Fruit fly (Drosophila melanogaster) whole organism, embryonic: Measurements from ENCODE around the gene CG6356.

Experiments used
- Antp ChIP-seq: fragments of 200-800 bp; sonication (Bioruptor generic); optimal IDR thresholded peaks from 3 replicates; lab custom pipeline; 2016; ENCODE audit warnings: missing biosample characterization, missing genetic modification characterization
- BEAF-32 ChIP-seq: fragments of 200-800 bp; sonication (Bioruptor generic); optimal IDR thresholded peaks from 3 replicates; lab custom pipeline; 2017; ENCODE audit warnings: missing biosample characterization, missing genetic modification characterization, mild to moderate bottlenecking, moderate library complexity, missing genetic modification reagents
- CG10431 ChIP-seq: fragments of 200-800 bp; sonication (Bioruptor generic); optimal IDR thresholded peaks from 3 replicates; lab custom pipeline; 2018; ENCODE audit warnings: missing biosample characterization, mild to moderate bottlenecking, missing genetic modification characterization
- CG12299 ChIP-seq: fragments of 200-800 bp; sonication (Bioruptor generic); optimal IDR thresholded peaks from 2 replicates; lab custom pipeline; 2018; ENCODE audit warnings: missing biosample characterization, mild to moderate bottlenecking, missing genetic modification characterization
- CG13775 ChIP-seq: fragments of 200-800 bp; sonication (Bioruptor generic); optimal IDR thresholded peaks from 3 replicates; lab custom pipeline; 2017; ENCODE audit warnings: missing biosample characterization, mild to moderate bottlenecking, missing genetic modification characterization
- CG17186 ChIP-seq: fragments of 200-800 bp; sonication (Bioruptor generic); optimal IDR thresholded peaks from 3 replicates; lab custom pipeline; 2017; ENCODE audit warnings: missing biosample characterization, missing genetic modification reagents, missing genetic modification characterization
- CG17802 ChIP-seq: fragments of 200-800 bp; sonication (Bioruptor generic); optimal IDR thresholded peaks from 2 replicates; lab custom pipeline; 2018; ENCODE audit warnings: missing biosample characterization, mild to moderate bottlenecking, missing genetic modification characterization, moderate library complexity
- CG31365 ChIP-seq: fragments of 200-800 bp; sonication (Bioruptor generic); optimal IDR thresholded peaks from 2 replicates; lab custom pipeline; 2018; ENCODE audit warnings: missing biosample characterization, mild to moderate bottlenecking, missing genetic modification characterization
- CG31388 ChIP-seq: fragments of 200-800 bp; sonication (Bioruptor generic); optimal IDR thresholded peaks from 2 replicates; lab custom pipeline; 2016; ENCODE audit warnings: missing biosample characterization, missing genetic modification characterization
- CG31441 ChIP-seq: fragments of 200-800 bp; sonication (Bioruptor generic); IDR thresholded peaks from 2 replicates; pipeline ENCODE4 v1.3.6; 2022; ENCODE audit warnings: missing biosample characterization, missing genetic modification characterization
- CG33557 ChIP-seq: fragments of 200-800 bp; sonication (Bioruptor generic); optimal IDR thresholded peaks from 2 replicates; lab custom pipeline; 2019; ENCODE audit warnings: missing biosample characterization, mild to moderate bottlenecking, missing genetic modification characterization, moderate library complexity
- CG3726 ChIP-seq: fragments of 200-800 bp; sonication (Bioruptor generic); IDR thresholded peaks from 3 replicates; pipeline ENCODE4, ENCODE4 v1.3.6; 2022; ENCODE audit warnings: missing biosample characterization, missing genetic modification characterization
- CG4282 ChIP-seq: fragments of 200-800 bp; sonication (Bioruptor generic); optimal IDR thresholded peaks from 2 replicates; lab custom pipeline; 2016; ENCODE audit warnings: missing biosample characterization, missing genetic modification characterization
- CG4820 ChIP-seq: fragments of 200-800 bp; sonication (Bioruptor generic); optimal IDR thresholded peaks from 3 replicates; lab custom pipeline; 2016; ENCODE audit warnings: missing biosample characterization, missing genetic modification characterization
- CG7928 ChIP-seq: fragments of 200-800 bp; sonication (Bioruptor generic); optimal IDR thresholded peaks from 2 replicates; lab custom pipeline; 2017; ENCODE audit warnings: missing biosample characterization, mild to moderate bottlenecking, missing genetic modification characterization
- CG8478 ChIP-seq: fragments of >200 bp; optimal IDR thresholded peaks from 2 replicates; lab custom pipeline; 2018
- CG9876 ChIP-seq: fragments of 200-800 bp; sonication (Bioruptor generic); optimal IDR thresholded peaks from 2 replicates; lab custom pipeline; 2016; ENCODE audit warnings: missing biosample characterization, missing genetic modification characterization
- Dip2 ChIP-seq: fragments of 200-800 bp; sonication (Bioruptor generic); IDR thresholded peaks from 2 replicates; pipeline ENCODE4 v1.3.6; 2022; ENCODE audit warnings: missing biosample characterization, missing genetic modification characterization
- HLH4C ChIP-seq: fragments of 200-800 bp; sonication (Bioruptor generic); IDR thresholded peaks from 3 replicates; pipeline ENCODE4 v1.3.6; 2022; ENCODE audit warnings: missing biosample characterization, missing genetic modification characterization; ENCODE audit not compliant: partially characterized antibody
- Lim3 ChIP-seq: fragments of 200-800 bp; sonication (Bioruptor generic); IDR thresholded peaks from 2 replicates; pipeline ENCODE4 v1.3.6; 2022; ENCODE audit warnings: missing biosample characterization, missing genetic modification characterization
- MTF-1 ChIP-seq: fragments of 200-800 bp; sonication (Bioruptor generic); optimal IDR thresholded peaks from 2 replicates; lab custom pipeline; 2018; ENCODE audit warnings: missing biosample characterization, mild to moderate bottlenecking, missing genetic modification characterization, borderline replicate concordance
- Mrtf ChIP-seq: fragments of 200-800 bp; sonication (Bioruptor generic); IDR thresholded peaks from 3 replicates; pipeline ENCODE4 v1.3.6; 2022; ENCODE audit warnings: missing biosample characterization, missing genetic modification characterization
- Neu2 ChIP-seq: fragments of 200-800 bp; sonication (Bioruptor generic); optimal IDR thresholded peaks from 3 replicates; lab custom pipeline; 2016; ENCODE audit warnings: missing biosample characterization, missing genetic modification characterization, borderline replicate concordance
- Nf-YB ChIP-seq: fragments of 200-800 bp; sonication (Bioruptor generic); optimal IDR thresholded peaks from 3 replicates; lab custom pipeline; 2019; ENCODE audit warnings: missing biosample characterization, mild to moderate bottlenecking, missing genetic modification characterization, moderate library complexity
- Side ChIP-seq: fragments of 200-800 bp; sonication (Bioruptor generic); optimal IDR thresholded peaks from 2 replicates; lab custom pipeline; 2016; ENCODE audit warnings: missing biosample characterization, missing genetic modification characterization
- Sox102F ChIP-seq: fragments of 200-800 bp; sonication (Bioruptor generic); optimal IDR thresholded peaks from 2 replicates; lab custom pipeline; 2018; ENCODE audit warnings: missing biosample characterization, mild to moderate bottlenecking, missing genetic modification characterization, moderate library complexity
- Usf ChIP-seq: fragments of 200-800 bp; sonication (Bioruptor generic); optimal IDR thresholded peaks from 2 replicates; lab custom pipeline; 2017; ENCODE audit warnings: missing genotype, missing biosample characterization, missing genetic modification characterization
- Xbp1 ChIP-seq: fragments of 200-800 bp; sonication (Bioruptor generic); optimal IDR thresholded peaks from 3 replicates; lab custom pipeline; 2016; ENCODE audit warnings: missing biosample characterization, mild to moderate bottlenecking, missing genetic modification characterization
- ato ChIP-seq: fragments of 200-800 bp; sonication (Bioruptor generic); IDR thresholded peaks from 2 replicates; pipeline ENCODE4 v1.3.6; 2022; ENCODE audit warnings: missing biosample characterization, missing genetic modification characterization; ENCODE audit not compliant: partially characterized antibody
- bcd ChIP-seq: fragments of 200-800 bp; sonication (Bioruptor generic); optimal IDR thresholded peaks from 2 replicates; lab custom pipeline; 2017; ENCODE audit warnings: missing biosample characterization, mild to moderate bottlenecking, missing genetic modification characterization
- ci ChIP-seq: fragments of 200-800 bp; sonication (Bioruptor generic); IDR thresholded peaks from 3 replicates; pipeline ENCODE4 v1.3.6; 2022; ENCODE audit warnings: missing biosample characterization, missing genetic modification characterization
- crol ChIP-seq: fragments of 200-800 bp; sonication (Bioruptor generic); IDR thresholded peaks from 2 replicates; pipeline ENCODE4 v1.3.6; 2022; ENCODE audit warnings: missing biosample characterization, missing genetic modification characterization
- dan ChIP-seq: fragments of 200-800 bp; sonication (Bioruptor generic); IDR thresholded peaks from 2 replicates; pipeline ENCODE4 v1.3.6; 2022; ENCODE audit warnings: missing biosample characterization, missing genetic modification characterization
- dimm ChIP-seq: fragments of 200-800 bp; sonication (Bioruptor generic); IDR thresholded peaks from 2 replicates; pipeline ENCODE4 v1.3.6; 2022; ENCODE audit warnings: missing biosample characterization, missing genetic modification characterization
- dpn ChIP-seq, 2 experiments: fragments of 200-800 bp; sonication (Bioruptor generic); optimal IDR thresholded peaks; 3 replicates each; lab custom pipeline; 2016; ENCODE audit warnings: missing biosample characterization in 2 of 2, missing genetic modification characterization in 2 of 2
- emc ChIP-seq: fragments of 200-800 bp; sonication (Bioruptor generic); optimal IDR thresholded peaks from 2 replicates; lab custom pipeline; 2016; ENCODE audit warnings: missing biosample characterization, missing genetic modification characterization
- gsb-n ChIP-seq: fragments of 200-800 bp; sonication (Bioruptor generic); optimal IDR thresholded peaks from 3 replicates; lab custom pipeline; 2018; ENCODE audit warnings: missing biosample characterization, mild to moderate bottlenecking, missing genetic modification characterization
- hbn ChIP-seq: fragments of 200-800 bp; sonication (Bioruptor generic); IDR thresholded peaks from 2 replicates; pipeline ENCODE4 v1.3.6; 2022; ENCODE audit warnings: missing biosample characterization, missing genetic modification characterization; ENCODE audit not compliant: partially characterized antibody
- kni ChIP-seq: fragments of 200-800 bp; sonication (Bioruptor generic); optimal IDR thresholded peaks from 3 replicates; lab custom pipeline; 2017; ENCODE audit warnings: mild to moderate bottlenecking, missing biosample characterization, missing genetic modification reagents, missing genetic modification characterization
- maf-S ChIP-seq: fragments of 200-800 bp; sonication (Bioruptor generic); optimal IDR thresholded peaks from 2 replicates; lab custom pipeline; 2016; ENCODE audit warnings: missing biosample characterization, missing genetic modification characterization
- p53 ChIP-seq: fragments of 200-800 bp; sonication (Bioruptor generic); optimal IDR thresholded peaks from 2 replicates; lab custom pipeline; 2016; ENCODE audit warnings: missing biosample characterization, missing genetic modification characterization
- psq ChIP-seq: fragments of 200-800 bp; sonication (Bioruptor generic); optimal IDR thresholded peaks from 2 replicates; lab custom pipeline; 2017; ENCODE audit warnings: missing biosample characterization, missing genetic modification characterization
- pum ChIP-seq: fragments of 200-800 bp; sonication (Bioruptor generic); optimal IDR thresholded peaks from 2 replicates; lab custom pipeline; 2016; ENCODE audit warnings: missing biosample characterization, missing genetic modification characterization
- repo ChIP-seq: fragments of 200-800 bp; sonication (Bioruptor generic); optimal IDR thresholded peaks from 2 replicates; lab custom pipeline; 2016; ENCODE audit warnings: missing biosample characterization, missing genetic modification characterization
- ro ChIP-seq: fragments of 200-800 bp; sonication (Bioruptor generic); IDR thresholded peaks from 2 replicates; pipeline ENCODE4 v1.3.6; 2022; ENCODE audit warnings: missing biosample characterization, missing genetic modification characterization
- row ChIP-seq: fragments of 200-800 bp; sonication (Bioruptor generic); IDR thresholded peaks from 3 replicates; pipeline ENCODE4 v1.3.6; 2022; ENCODE audit warnings: missing biosample characterization, missing genetic modification characterization
- tna ChIP-seq: fragments of 200-800 bp; sonication (Bioruptor generic); IDR thresholded peaks from 2 replicates; pipeline ENCODE4 v1.3.6; 2022; ENCODE audit warnings: missing biosample characterization, missing genetic modification characterization; ENCODE audit not compliant: partially characterized antibody
- trem ChIP-seq: fragments of 200-800 bp; optimal IDR thresholded peaks from 3 replicates; lab custom pipeline; 2019; ENCODE audit warnings: missing biosample characterization, mild to moderate bottlenecking, missing genetic modification characterization, moderate library complexity
- unpg ChIP-seq: fragments of 200-800 bp; sonication (Bioruptor generic); optimal IDR thresholded peaks from 3 replicates; lab custom pipeline; 2018; ENCODE audit warnings: missing biosample characterization, mild to moderate bottlenecking, missing genetic modification characterization, moderate library complexity
- wdn ChIP-seq: fragments of 200-800 bp; sonication (Bioruptor generic); IDR thresholded peaks from 2 replicates; pipeline ENCODE4 v1.3.6; 2022; ENCODE audit warnings: missing biosample characterization, missing genetic modification characterization

The CG6356 gene

dm6 chr3R:24318217-24319082 lies 34.7 kb downstream of the CG6356 start, which contains the start of the genes Nab2 and BRWD3 (continued):
- TF ChIP-seq CG4282 (GFP tag; lab: Kevin White, UChicago): no peak
- 0 out of 2 replicates have a peak, but pooled peaks have one; percentile 13 for TF ChIP-seq ro (GFP tag; lab: Robert Waterston, UW)
- TF ChIP-seq hbn (GFP tag; lab: Robert Waterston, UW): peak; percentile 54
- TF ChIP-seq bcd (GFP tag; lab: Kevin White, UChicago): peak; percentile 22
- no peak for TF ChIP-seq dimm
- TF ChIP-seq Mrtf (GFP tag; lab: Robert Waterston, UW): no peak
- no peak for TF ChIP-seq Lim3 (GFP tag; lab: Robert Waterston, UW)
- TF ChIP-seq pum (GFP tag; lab: Kevin White, UChicago): no peak
- no peak for TF ChIP-seq CG31441
- TF ChIP-seq HLH4C (GFP tag; lab: Robert Waterston, UW): peak; percentile 43
- TF ChIP-seq kni (GFP tag; lab: Kevin White, UChicago): no peak
- TF ChIP-seq unpg (GFP tag; lab: Kevin White, UChicago): no peak
- no peak for TF ChIP-seq CG17802 (tag; lab: Kevin White, UChicago)
- TF ChIP-seq Antp (GFP tag; lab: Kevin White, UChicago): no peak
- TF ChIP-seq repo: no peak
- peak; percentile 55; the same call in 1 of the 3 replicates for TF ChIP-seq ci
- no peak for TF ChIP-seq CG9876 (GFP tag; lab: Kevin White, UChicago)
- TF ChIP-seq crol (GFP tag; lab: Robert Waterston, UW): no peak
- TF ChIP-seq dpn (GFP tag; optimal IDR thresholded peaks at IDR 0.05; lab: Kevin White, UChicago): peak in 1 of 2 experiments; percentile 15
- TF ChIP-seq CG31365 (tag; lab: Kevin White, UChicago): no peak
- peak; percentile 68 for TF ChIP-seq CG13775 (GFP tag; lab: Kevin White, UChicago)
- no peak for TF ChIP-seq CG31388 (GFP tag; lab: Kevin White, UChicago)
- TF ChIP-seq Xbp1 (GFP tag; lab: Kevin White, UChicago): peak; percentile 58
- TF ChIP-seq Nf-YB (GFP tag; lab: Kevin White, UChicago): no peak
- no peak for TF ChIP-seq dan (GFP tag; lab: Robert Waterston, UW)
- peak; percentile 70 for TF ChIP-seq row
- TF ChIP-seq Sox102F (GFP tag; lab: Kevin White, UChicago): no peak
- TF ChIP-seq wdn (GFP tag; lab: Robert Waterston, UW): no peak
- TF ChIP-seq psq (GFP tag; lab: Kevin White, UChicago): no peak
- TF ChIP-seq CG33557 (GFP tag; lab: Kevin White, UChicago): no peak
- TF ChIP-seq CG7928: no peak
- TF ChIP-seq gsb-n (tag; lab: Kevin White, UChicago): no peak
- peak; percentile 5 for TF ChIP-seq CG4820
- TF ChIP-seq Usf (GFP tag; lab: Kevin White, UChicago): no peak
- TF ChIP-seq CG8478 (lab: Kevin White, UChicago): no peak
- TF ChIP-seq CG10431: no peak
- no peak for TF ChIP-seq MTF-1 (GFP tag; lab: Kevin White, UChicago)
- TF ChIP-seq Dip2: no peak
- no peak for TF ChIP-seq CG12299 (tag; lab: Kevin White, UChicago)
- no peak for TF ChIP-seq CG3726 (GFP tag; lab: Robert Waterston, UW)
- no peak for TF ChIP-seq emc
- no peak for TF ChIP-seq Side (GFP tag; lab: Kevin White, UChicago)
- no peak for TF ChIP-seq trem (tag; lab: Kevin White, UChicago)
- peak; percentile 25 for TF ChIP-seq ato
- TF ChIP-seq BEAF-32 (GFP tag; lab: Kevin White, UChicago): peak; percentile 76
- no peak for TF ChIP-seq maf-S (GFP tag; lab: Kevin White, UChicago)
- TF ChIP-seq tna: no peak
- TF ChIP-seq Neu2 (GFP tag; lab: Kevin White, UChicago): no peak
- TF ChIP-seq p53 (GFP tag; lab: Kevin White, UChicago): no peak
- no peak for TF ChIP-seq CG17186 (GFP tag; lab: Kevin White, UChicago)
